Worm (Caenorhabditis elegans) whole organism, early embryonic: Measurements from ENCODE around the gene let-418.

Source experiments
- aly-1 ChIP-seq: sonication (generic microtip); optimal IDR thresholded peaks from 2 replicates; lab custom pipeline; 2016; ENCODE audit warnings: missing genetic modification characterization, missing compliant biosample characterization
- ama-1 ChIP-seq: fragments of 150-350 bp; optimal IDR thresholded peaks from 2 replicates; lab custom pipeline; 2014
- flt-1 ChIP-seq: fragments of 200-800 bp; sonication (Bioruptor generic); IDR thresholded peaks from 2 replicates; pipeline ENCODE4 v1.3.6; 2022; ENCODE audit warnings: missing genetic modification characterization, missing compliant biosample characterization
- hmbx-1 ChIP-seq: sonication (generic microtip); optimal IDR thresholded peaks from 2 replicates; lab custom pipeline; 2016; ENCODE audit warnings: mild to moderate bottlenecking, missing genetic modification characterization, missing compliant biosample characterization
- hnd-1 ChIP-seq: sonication (generic microtip); optimal IDR thresholded peaks from 2 replicates; lab custom pipeline; 2016; ENCODE audit warnings: missing genetic modification characterization, missing compliant biosample characterization
- scrt-1 ChIP-seq: fragments of 200-800 bp; sonication (Bioruptor generic); IDR thresholded peaks from 2 replicates; pipeline ENCODE4 v1.3.6; 2022; ENCODE audit warnings: missing genetic modification characterization, missing compliant biosample characterization
- tbx-11 ChIP-seq: fragments of 200-800 bp; sonication (Bioruptor generic); IDR thresholded peaks from 2 replicates; pipeline ENCODE4 v1.3.6; 2022; ENCODE audit warnings: missing genetic modification characterization, missing compliant biosample characterization
- tbx-37 ChIP-seq: fragments of 200-800 bp; sonication (Bioruptor generic); conservative IDR thresholded peaks from 2 replicates; pipeline ENCODE4 v1.3.6; 2022; ENCODE audit warnings: missing genetic modification reagents, missing genetic modification characterization, missing compliant biosample characterization
- tra-4 ChIP-seq: sonication (generic microtip); optimal IDR thresholded peaks from 2 replicates; lab custom pipeline; 2017; ENCODE audit warnings: missing genetic modification characterization, missing compliant biosample characterization

- TF ChIP-seq hmbx-1 (tag; lab: Kevin White, UChicago) (no peak), flt-1 (GFP tag; lab: Robert Waterston, UW) (no peak), tbx-11 (no peak), ama-1 (lab: Kevin White, UChicago) (no peak), tbx-37 (GFP tag; lab: Robert Waterston, UW) (no peak), hnd-1 (no peak), scrt-1 (no peak), aly-1 (no peak), tra-4 (tag; lab: Kevin White, UChicago) (no peak)
Observed at ce11 chrV:5821451-5822143, 5.0 kb upstream of the let-418 start.
